Worm (Caenorhabditis elegans): ENCODE results near the gene F46B3.15.

DNA sequence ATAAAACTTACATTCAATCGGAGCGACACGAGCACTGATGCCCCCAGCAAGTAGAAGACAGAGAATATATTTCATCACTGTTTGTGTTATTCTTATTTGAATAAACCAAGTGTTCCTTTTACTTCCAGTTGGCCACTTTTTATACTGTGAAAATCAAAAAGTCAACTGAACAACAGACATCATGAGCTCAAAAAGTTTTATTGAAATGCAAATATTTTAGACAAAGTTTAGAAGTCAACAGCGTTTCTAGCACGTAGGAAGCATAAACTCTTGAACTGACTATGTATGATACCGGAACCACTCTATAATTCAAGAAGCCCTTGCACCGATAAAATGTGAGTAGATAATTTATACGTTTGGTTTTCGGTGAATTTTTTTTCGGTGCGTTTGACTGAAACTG lies 2.3 kb downstream of the F46B3.15 start, which contains the start of gene F46B3.14:
- no peak for TF ChIP-seq K09A11.1 (tag; optimal IDR thresholded peaks at IDR 0.05; ENCODE audit: insufficient read depth)
- TF ChIP-seq elt-4 (tag; optimal IDR thresholded peaks at IDR 0.05), result no peak
- TF ChIP-seq nhr-11 (tag; optimal IDR thresholded peaks at IDR 0.05), result no peak
- TF ChIP-seq unc-3 (GFP tag; conservative IDR thresholded peaks at IDR 0.05), result no peak
- TF ChIP-seq unc-3 (tag; optimal IDR thresholded peaks at IDR 0.05), result no peak
- TF ChIP-seq ceh-34 (tag; optimal IDR thresholded peaks at IDR 0.05), result no peak
- no peak for TF ChIP-seq lin-11 (tag; optimal IDR thresholded peaks at IDR 0.05)
- TF ChIP-seq pqm-1 (tag; optimal IDR thresholded peaks at IDR 0.05), result no peak
- no peak for TF ChIP-seq fax-1 (tag; optimal IDR thresholded peaks at IDR 0.05)
- TF ChIP-seq tbx-7 (tag; optimal IDR thresholded peaks at IDR 0.05), result no peak

Measured in whole organism, late embryonic.